Fruit fly (Drosophila melanogaster) S2 (cell line): Measurements from ENCODE around the gene CG9399.

Experiments used
- CG8478 ChIP-seq: fragments of >200 bp; optimal IDR thresholded peaks from 2 replicates; lab custom pipeline; 2018
- CTCF ChIP-seq, 2 experiments: fragments of >200 bp; optimal IDR thresholded peaks; 2 replicates each; lab custom pipeline; 2018

CG9399 gene

DNA sequence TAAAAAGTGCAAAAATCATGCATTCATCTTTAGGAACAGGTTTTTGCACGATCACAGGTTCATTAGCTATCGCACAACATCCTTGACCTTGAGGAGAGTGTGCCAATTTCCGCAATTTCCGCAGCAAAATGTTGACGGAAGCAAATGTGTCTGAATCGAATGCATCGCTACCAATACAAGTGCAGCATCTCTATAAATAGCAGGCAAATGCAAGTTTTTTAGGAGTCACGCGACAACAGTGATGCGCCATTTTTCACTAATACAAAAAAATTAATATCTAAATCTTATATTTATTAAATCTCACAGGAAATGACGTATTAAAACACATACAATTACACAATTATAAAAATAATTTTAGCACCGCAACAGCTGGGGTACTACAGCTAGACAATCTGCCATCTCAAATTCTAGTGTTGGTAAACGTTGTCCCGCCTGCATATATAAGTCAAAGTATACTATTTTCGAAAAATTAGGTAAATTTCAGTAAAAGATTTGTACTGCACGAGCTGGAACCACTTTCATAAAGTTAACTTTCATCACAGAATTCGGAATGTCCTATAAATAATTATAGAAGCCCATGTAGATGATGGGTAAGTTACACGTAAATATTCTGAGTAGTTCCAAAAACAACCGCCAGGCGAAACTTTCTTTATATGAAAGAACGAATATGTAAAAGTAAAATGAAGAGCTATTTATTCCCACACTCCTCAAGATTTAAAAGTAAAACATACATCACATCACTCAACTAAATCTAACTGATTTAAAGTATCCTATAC is at the start of gene CG9399:
CG9399 (minus strand) TSS at position 400 of the 776 bp plus-strand sequence.
- TF ChIP-seq CG8478 (lab: Kevin White, UChicago) (no peak), CTCF (optimal IDR thresholded peaks at IDR 0.05; lab: Kevin White, UChicago) (peak; percentile 78 to 88)

dm6 chr3R:9620278-9620677 is 46.3 kb upstream of the CG9399 start:
- TF ChIP-seq CG8478 (lab: Kevin White, UChicago) (no peak), CTCF (optimal IDR thresholded peaks at IDR 0.05; lab: Kevin White, UChicago) (no peak)

DNA sequence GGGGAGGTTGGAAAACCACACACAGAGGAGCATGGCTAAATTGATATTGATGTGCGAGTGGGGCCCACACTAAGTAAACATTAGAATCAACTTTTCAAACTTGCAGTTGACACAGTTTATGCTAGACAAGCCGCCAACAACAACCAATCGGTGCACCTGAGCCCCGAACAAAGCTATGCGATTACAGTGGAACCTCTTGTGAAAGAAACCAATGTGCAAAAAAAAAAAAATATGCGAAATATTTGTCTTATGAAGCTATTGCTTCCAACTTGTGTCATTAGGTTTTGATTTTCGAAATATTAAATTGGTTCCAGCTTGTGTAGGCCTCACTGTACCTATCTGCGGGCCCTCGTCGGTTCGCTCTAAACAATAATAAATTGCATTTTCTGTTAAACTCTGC is 44.3 kb upstream of the CG9399 start:
- no peak for TF ChIP-seq CG8478 (lab: Kevin White, UChicago)
- TF ChIP-seq CTCF (optimal IDR thresholded peaks at IDR 0.05; lab: Kevin White, UChicago), result no peak

DNA sequence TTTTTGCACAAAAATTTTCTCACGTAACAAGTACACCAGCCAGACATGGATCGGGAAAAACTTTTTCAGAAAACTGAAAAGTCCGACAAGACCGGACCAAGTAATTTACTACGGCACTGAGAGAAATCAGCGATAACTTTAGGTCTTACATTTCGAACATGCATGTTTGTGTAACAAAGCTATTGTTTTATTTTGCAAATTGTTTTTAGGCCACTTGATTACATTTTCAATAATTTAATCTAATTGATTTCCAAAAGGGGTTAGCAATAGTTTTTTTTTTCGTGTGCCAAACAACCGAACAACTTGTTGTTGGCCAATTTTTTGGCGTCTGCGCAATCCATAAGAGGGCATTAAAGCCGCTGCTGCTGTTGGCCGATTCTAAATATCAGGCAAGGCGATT is 39.1 kb upstream of the CG9399 start:
- TF ChIP-seq CTCF (optimal IDR thresholded peaks at IDR 0.05; lab: Kevin White, UChicago) (no peak), CG8478 (lab: Kevin White, UChicago) (no peak)

dm6 chr3R:9612217-9612616 is 38.2 kb upstream of the CG9399 start:
- TF ChIP-seq CTCF (optimal IDR thresholded peaks at IDR 0.05; lab: Kevin White, UChicago), result no peak
- TF ChIP-seq CG8478 (lab: Kevin White, UChicago), result no peak

DNA sequence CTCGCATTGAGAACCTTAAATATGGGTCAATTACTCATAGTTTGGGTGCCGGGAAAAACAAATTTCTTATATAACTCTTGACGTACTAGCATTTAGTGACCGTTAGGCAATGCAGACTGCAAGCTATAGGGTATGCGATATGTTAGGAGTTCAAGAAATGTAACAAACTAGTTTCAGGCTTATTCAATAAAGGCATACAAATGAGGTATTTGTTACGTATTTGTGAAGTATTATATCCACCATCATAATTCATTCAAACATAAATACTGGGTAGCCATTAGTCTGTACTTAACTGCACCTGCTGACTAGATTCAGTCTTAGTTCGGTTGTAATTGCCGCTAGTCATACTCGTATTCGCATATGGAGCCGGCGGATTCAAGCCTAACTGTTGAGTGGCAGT is 34.2 kb upstream of the CG9399 start:
- TF ChIP-seq CTCF (optimal IDR thresholded peaks at IDR 0.05; lab: Kevin White, UChicago) (no peak), CG8478 (lab: Kevin White, UChicago) (no peak)

dm6 chr3R:9606913-9607804 is 33.1 kb upstream of the CG9399 start:
- no peak for TF ChIP-seq CTCF (optimal IDR thresholded peaks at IDR 0.05; lab: Kevin White, UChicago)
- TF ChIP-seq CG8478 (lab: Kevin White, UChicago), result no peak

- TF ChIP-seq CG8478 (lab: Kevin White, UChicago), result no peak
Measured at dm6 chr3R:9605084-9605483, 31.1 kb upstream of the CG9399 start.

DNA sequence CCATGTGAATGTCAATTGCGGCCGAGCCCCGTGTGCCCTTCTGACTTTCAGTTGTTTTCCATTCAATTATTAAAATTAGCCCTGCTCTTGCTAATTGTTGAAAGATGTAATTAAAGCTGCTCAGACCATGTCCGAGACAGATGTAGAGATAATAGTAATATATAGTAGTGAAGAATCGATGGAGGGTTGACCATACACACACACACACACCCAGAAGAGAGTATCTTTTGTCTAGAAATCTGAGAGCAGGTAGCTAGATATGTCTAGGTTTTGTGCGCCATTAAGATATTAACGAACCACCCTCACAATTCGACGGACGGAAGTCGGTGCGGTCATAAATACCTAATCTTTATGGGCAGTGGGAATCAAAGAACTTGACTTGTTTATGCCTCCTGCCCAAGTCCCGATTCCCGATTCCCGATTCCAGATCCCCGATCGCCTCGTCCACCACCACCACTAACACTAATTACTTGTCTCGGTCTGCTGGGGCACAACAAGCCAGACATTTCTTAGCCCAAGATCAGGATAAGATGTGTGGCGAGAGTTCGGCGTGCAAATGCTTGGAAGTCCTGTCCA is 30.5 kb upstream of the CG9399 start:
- no peak for TF ChIP-seq CTCF (optimal IDR thresholded peaks at IDR 0.05; lab: Kevin White, UChicago)
- no peak for TF ChIP-seq CG8478 (lab: Kevin White, UChicago)

DNA sequence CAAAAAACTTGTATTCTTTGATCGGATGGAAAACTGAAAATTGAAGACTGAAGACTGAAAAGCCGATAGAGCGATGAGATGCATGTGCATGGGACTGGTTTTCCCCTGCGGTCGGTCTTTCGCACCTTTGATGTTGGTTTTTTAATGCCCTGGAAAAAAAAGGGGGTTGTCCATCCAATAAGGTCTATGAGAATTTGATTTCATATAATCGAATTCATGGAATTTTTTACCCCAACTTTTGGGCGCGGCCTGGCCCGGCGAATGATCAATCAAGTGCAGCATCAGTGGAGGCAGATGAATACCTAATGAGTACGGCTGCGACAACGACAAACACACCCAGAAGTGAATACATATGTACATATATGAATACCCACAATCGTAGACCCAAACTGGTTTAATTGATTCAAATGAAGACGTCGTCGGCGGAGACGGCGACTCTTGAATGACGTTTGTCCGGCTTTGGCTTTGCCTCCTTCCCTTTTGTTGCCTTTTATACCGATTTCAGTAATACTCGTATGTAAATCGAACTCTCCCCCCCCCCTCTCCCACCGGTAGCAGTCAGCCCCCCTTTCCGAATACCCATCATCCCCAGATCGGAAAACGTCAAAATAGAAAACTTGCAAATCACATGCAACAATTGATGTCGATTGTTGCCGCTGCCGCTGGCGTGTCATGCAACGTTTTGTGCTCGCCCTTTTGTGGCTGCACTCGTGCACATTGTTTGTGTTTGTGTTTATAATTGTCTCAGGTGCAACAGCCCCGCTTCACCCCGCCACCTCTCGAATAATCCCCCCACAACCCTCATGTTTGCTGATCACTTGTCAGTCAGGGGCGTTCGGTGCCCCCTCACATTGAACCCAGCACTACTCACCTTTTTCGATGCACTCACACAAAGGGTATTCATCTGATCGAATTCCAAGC is 29.3 kb upstream of the CG9399 start:
- TF ChIP-seq CTCF (optimal IDR thresholded peaks at IDR 0.05; lab: Kevin White, UChicago) (no peak), CG8478 (lab: Kevin White, UChicago) (no peak)

DNA sequence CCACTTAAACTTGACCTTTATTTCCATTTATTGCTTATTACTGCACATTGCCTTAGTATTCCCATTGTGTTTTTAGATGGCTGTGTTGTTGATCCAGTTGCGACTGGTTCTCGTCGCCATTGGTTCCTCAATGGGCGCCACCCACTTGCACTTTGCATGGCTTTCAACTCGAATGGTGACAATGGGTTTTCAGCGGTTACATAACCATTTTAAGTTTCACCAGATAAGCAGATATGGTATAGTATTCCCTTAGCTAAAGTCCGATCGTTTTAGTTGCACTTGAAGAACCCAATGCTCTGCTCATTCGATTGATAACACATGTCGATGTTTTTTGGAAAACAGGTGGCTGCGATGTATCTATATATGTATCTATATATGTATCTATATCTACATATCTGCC is 27.9 kb upstream of the CG9399 start:
- no peak for TF ChIP-seq CTCF (optimal IDR thresholded peaks at IDR 0.05; lab: Kevin White, UChicago)
- no peak for TF ChIP-seq CG8478 (lab: Kevin White, UChicago)

DNA sequence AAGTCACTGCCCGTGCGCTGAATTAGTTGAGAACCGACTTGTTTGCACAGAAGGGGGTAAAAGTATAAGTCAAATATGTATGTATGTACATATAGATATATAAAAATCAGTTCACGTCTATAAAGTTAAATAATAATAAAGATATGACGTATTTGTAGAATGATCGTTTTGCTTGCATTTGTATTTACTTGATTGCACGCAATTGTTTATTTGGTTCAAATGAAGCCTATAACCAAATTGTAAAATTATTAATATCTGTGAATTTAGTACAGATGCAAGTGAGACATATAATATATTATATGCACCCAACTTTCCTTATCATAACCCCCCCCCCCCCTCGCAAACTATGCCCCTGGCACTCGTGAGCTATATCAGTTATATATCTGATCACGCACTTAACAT is 26.5 kb upstream of the CG9399 start:
- TF ChIP-seq CTCF (optimal IDR thresholded peaks at IDR 0.05; lab: Kevin White, UChicago) (no peak), CG8478 (lab: Kevin White, UChicago) (no peak)

DNA sequence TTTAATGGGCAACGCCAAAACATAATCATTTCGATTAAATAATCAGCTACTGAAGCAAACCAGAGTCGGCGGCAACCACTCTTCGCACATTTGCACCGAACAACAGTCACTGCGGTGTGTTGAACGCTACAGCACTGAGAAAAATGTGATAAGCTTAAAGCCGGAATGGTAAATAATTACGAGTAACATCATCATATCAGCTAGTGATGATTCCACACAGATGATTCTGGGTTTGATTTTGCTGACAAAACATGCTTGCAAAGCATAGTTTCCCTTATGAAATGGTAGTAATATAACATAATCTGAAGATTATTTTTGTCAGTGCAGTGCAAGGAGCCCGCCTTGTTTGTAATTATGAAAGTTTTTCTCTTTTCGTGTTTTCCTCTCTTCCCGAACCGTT is 24.1 kb upstream of the CG9399 start:
- TF ChIP-seq CG8478 (lab: Kevin White, UChicago) (no peak), CTCF (optimal IDR thresholded peaks at IDR 0.05; lab: Kevin White, UChicago) (no peak)

DNA sequence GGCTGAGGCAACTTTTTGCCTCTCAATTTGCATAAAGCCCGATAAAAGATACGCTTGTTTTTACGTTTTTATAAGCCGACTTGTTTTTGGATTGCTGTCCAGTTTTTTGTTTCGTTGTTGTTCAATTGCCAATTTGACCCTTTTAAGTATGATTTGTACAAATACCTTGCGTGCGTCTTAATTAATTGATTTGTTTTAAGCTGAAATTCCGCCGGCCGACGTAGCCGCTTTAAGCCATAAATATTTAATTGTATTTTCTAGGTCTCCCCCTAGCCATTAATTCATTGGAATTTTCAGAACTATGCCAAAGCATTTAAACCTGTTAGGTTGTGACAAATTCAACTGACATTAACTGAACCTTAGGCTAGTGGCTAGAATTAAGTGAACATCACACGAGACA is 22.6 kb upstream of the CG9399 start:
- no peak for TF ChIP-seq CTCF (optimal IDR thresholded peaks at IDR 0.05; lab: Kevin White, UChicago)
- no peak for TF ChIP-seq CG8478 (lab: Kevin White, UChicago)
